Fruit fly (Drosophila melanogaster) whole organism, wandering third instar larva: ENCODE measurements around the gene CG17855.
A peak's percentile ranks its signal among the peaks of the same experiment; 100 is the strongest.

ENCODE experiments used
- Abd-B ChIP-seq: fragments of >200 bp; optimal IDR thresholded peaks from 2 replicates; lab custom pipeline; 2017; ENCODE audit warnings: missing biosample characterization, missing genetic modification characterization
- CG32264 ChIP-seq: fragments of 200-800 bp; sonication (Bioruptor generic); optimal IDR thresholded peaks from 2 replicates; lab custom pipeline; 2016; ENCODE audit warnings: missing biosample characterization, missing genetic modification characterization
- CG9705 ChIP-seq: fragments of 200-800 bp; sonication (Bioruptor generic); optimal IDR thresholded peaks from 2 replicates; lab custom pipeline; 2018; ENCODE audit warnings: missing biosample characterization, mild to moderate bottlenecking, missing genetic modification characterization
- CrebA ChIP-seq: fragments of 200-800 bp; sonication (Bioruptor generic); optimal IDR thresholded peaks from 2 replicates; lab custom pipeline; 2016; ENCODE audit warnings: missing biosample characterization, mild to moderate bottlenecking, missing genetic modification characterization, borderline replicate concordance
- Dfd ChIP-seq: fragments of >200 bp; optimal IDR thresholded peaks from 2 replicates; lab custom pipeline; 2017; ENCODE audit warnings: missing biosample characterization, missing genetic modification characterization
- Dif ChIP-seq: fragments of 200-275, 200-300 bp; sonication (Bioruptor generic); optimal IDR thresholded peaks from 2 replicates; lab custom pipeline; 2018; ENCODE audit warnings: missing biosample characterization, missing genetic modification characterization; ENCODE audit not compliant: partially characterized antibody
- GATAd ChIP-seq: sonication (Bioruptor generic); optimal IDR thresholded peaks from 2 replicates; lab custom pipeline; 2016; ENCODE audit warnings: missing biosample characterization, missing genetic modification characterization
- HLH106 ChIP-seq: fragments of 200-800 bp; optimal IDR thresholded peaks from 3 replicates; lab custom pipeline; 2019; ENCODE audit warnings: missing biosample characterization, mild to moderate bottlenecking, missing genetic modification characterization, moderate library complexity
- Hnf4 ChIP-seq: fragments of 200-800 bp; sonication (Bioruptor generic); optimal IDR thresholded peaks from 2 replicates; lab custom pipeline; 2016; ENCODE audit warnings: missing biosample characterization, mild to moderate bottlenecking, missing genetic modification characterization
- Hr78 ChIP-seq: fragments of >200 bp; optimal IDR thresholded peaks from 2 replicates; lab custom pipeline; 2017; ENCODE audit warnings: missing biosample characterization, missing genetic modification characterization
- Hr83 ChIP-seq: fragments of 200-300 bp; sonication (Bioruptor generic); optimal IDR thresholded peaks from 2 replicates; lab custom pipeline; 2016; ENCODE audit warnings: missing biosample characterization, mild to moderate bottlenecking, missing genetic modification characterization, moderate library complexity; ENCODE audit not compliant: poor library complexity, severe bottlenecking
- Jra ChIP-seq: sonication (Bioruptor generic); optimal IDR thresholded peaks from 2 replicates; lab custom pipeline; 2016; ENCODE audit warnings: missing biosample characterization, missing genetic modification characterization
- Mio ChIP-seq: sonication (Bioruptor generic); optimal IDR thresholded peaks from 2 replicates; lab custom pipeline; 2016; ENCODE audit warnings: missing biosample characterization, missing genetic modification characterization
- Myc ChIP-seq: fragments of >200 bp; optimal IDR thresholded peaks from 2 replicates; lab custom pipeline; 2017
- N ChIP-seq: fragments of >200 bp; optimal IDR thresholded peaks from 2 replicates; lab custom pipeline; 2018; ENCODE audit warnings: missing biosample characterization, missing external identifiers, missing genetic modification characterization
- OdsH ChIP-seq: fragments of 200-800 bp; sonication (Bioruptor generic); optimal IDR thresholded peaks from 2 replicates; lab custom pipeline; 2016; ENCODE audit warnings: missing biosample characterization, mild to moderate bottlenecking, missing genetic modification characterization
- Rel ChIP-seq, 2 experiments: fragments of 200-800 bp; sonication (Bioruptor generic) in 1 of 2; optimal IDR thresholded peaks; 2 replicates in 1 of 2; 3 replicates in 1 of 2; lab custom pipeline; 2016 to 2019; ENCODE audit warnings: mild to moderate bottlenecking in 2 of 2, missing biosample characterization in 2 of 2, missing genetic modification characterization in 2 of 2, moderate library complexity in 1 of 2
- Sp1 ChIP-seq: fragments of 200-800 bp; sonication (Bioruptor generic); optimal IDR thresholded peaks from 3 replicates; lab custom pipeline; 2019; ENCODE audit warnings: missing biosample characterization, mild to moderate bottlenecking, missing genetic modification characterization, moderate library complexity
- Vsx2 ChIP-seq: fragments of 200-300, 225-300 bp; sonication (Bioruptor generic); optimal IDR thresholded peaks from 2 replicates; lab custom pipeline; 2018; ENCODE audit warnings: missing biosample characterization, missing genetic modification characterization; ENCODE audit not compliant: partially characterized antibody
- br ChIP-seq: fragments of 200-800 bp; sonication (Bioruptor generic); optimal IDR thresholded peaks from 2 replicates; lab custom pipeline; 2016; ENCODE audit warnings: missing biosample characterization, missing genetic modification characterization
- brk ChIP-seq: fragments of 200-800 bp; sonication (Bioruptor generic); optimal IDR thresholded peaks from 2 replicates; lab custom pipeline; 2016; ENCODE audit warnings: missing biosample characterization, mild to moderate bottlenecking, missing genetic modification characterization
- dl ChIP-seq, 2 experiments: fragments of 175-275, 200-275 bp in 1 of 2; fragments of 200-275 bp in 1 of 2; sonication (Bioruptor generic); optimal IDR thresholded peaks; lab custom pipeline; 2018; ENCODE audit warnings: mild to moderate bottlenecking in 2 of 2, missing biosample characterization in 2 of 2, missing genetic modification characterization in 2 of 2, moderate library complexity in 2 of 2; ENCODE audit not compliant: partially characterized antibody in 2 of 2, insufficient read depth in 1 of 2
- dmrt93B ChIP-seq: fragments of 200-800 bp; sonication (Bioruptor generic); optimal IDR thresholded peaks from 2 replicates; lab custom pipeline; 2018; ENCODE audit warnings: missing biosample characterization, mild to moderate bottlenecking, missing genetic modification characterization
- dsf ChIP-seq: sonication (Bioruptor generic); optimal IDR thresholded peaks from 2 replicates; lab custom pipeline; 2016; ENCODE audit warnings: missing biosample characterization, missing genetic modification characterization, borderline replicate concordance
- ey ChIP-seq: fragments of 200-800 bp; sonication (Bioruptor generic); optimal IDR thresholded peaks from 2 replicates; lab custom pipeline; 2016; ENCODE audit warnings: missing biosample characterization, missing genetic modification characterization
- foxo ChIP-seq, 2 experiments: fragments of 200-800 bp; sonication (Bioruptor generic); optimal IDR thresholded peaks; 2 replicates in 1 of 2; 3 replicates in 1 of 2; lab custom pipeline; 2016 to 2017; ENCODE audit warnings: missing biosample characterization in 2 of 2, missing genetic modification characterization in 2 of 2
- fru ChIP-seq: fragments of 200-800 bp; sonication (Bioruptor generic); optimal IDR thresholded peaks from 3 replicates; lab custom pipeline; 2016; ENCODE audit warnings: missing biosample characterization, mild to moderate bottlenecking, missing genetic modification characterization
- h ChIP-seq: fragments of 200-800 bp; sonication (Bioruptor generic); optimal IDR thresholded peaks from 3 replicates; lab custom pipeline; 2016; ENCODE audit warnings: missing biosample characterization, mild to moderate bottlenecking, missing genetic modification characterization
- jim ChIP-seq: fragments of 175-275, 200-325 bp; sonication (Bioruptor generic); optimal IDR thresholded peaks from 2 replicates; lab custom pipeline; 2016; ENCODE audit warnings: missing biosample characterization, mild to moderate bottlenecking, missing genetic modification characterization
- lola ChIP-seq: fragments of >200 bp; optimal IDR thresholded peaks from 2 replicates; lab custom pipeline; 2017; ENCODE audit warnings: missing biosample characterization, missing genetic modification characterization
- pan ChIP-seq: fragments of >200 bp; optimal IDR thresholded peaks from 2 replicates; lab custom pipeline; 2017
- psq ChIP-seq: fragments of 200-800 bp; sonication (Bioruptor generic); optimal IDR thresholded peaks from 3 replicates; lab custom pipeline; 2017; ENCODE audit warnings: missing biosample characterization, mild to moderate bottlenecking, missing genetic modification characterization, moderate library complexity
- rgr ChIP-seq: fragments of 200-800 bp; sonication (Bioruptor generic); optimal IDR thresholded peaks from 3 replicates; lab custom pipeline; 2016; ENCODE audit warnings: missing biosample characterization, mild to moderate bottlenecking, missing genetic modification characterization
- sage ChIP-seq: fragments of 200-800 bp; sonication (Bioruptor generic); optimal IDR thresholded peaks from 2 replicates; lab custom pipeline; 2016; ENCODE audit warnings: missing biosample characterization, mild to moderate bottlenecking, missing genetic modification characterization
- sv ChIP-seq: fragments of 200-800 bp; sonication (Bioruptor generic); optimal IDR thresholded peaks from 3 replicates; lab custom pipeline; 2016; ENCODE audit warnings: missing biosample characterization, missing genetic modification characterization
- tai ChIP-seq: sonication (Bioruptor generic); optimal IDR thresholded peaks from 2 replicates; lab custom pipeline; 2016; ENCODE audit warnings: missing biosample characterization, missing genetic modification characterization
- usp ChIP-seq: fragments of >200 bp; optimal IDR thresholded peaks from 2 replicates; lab custom pipeline; 2017; ENCODE audit warnings: missing biosample characterization, missing genetic modification characterization

The CG17855 gene

DNA sequence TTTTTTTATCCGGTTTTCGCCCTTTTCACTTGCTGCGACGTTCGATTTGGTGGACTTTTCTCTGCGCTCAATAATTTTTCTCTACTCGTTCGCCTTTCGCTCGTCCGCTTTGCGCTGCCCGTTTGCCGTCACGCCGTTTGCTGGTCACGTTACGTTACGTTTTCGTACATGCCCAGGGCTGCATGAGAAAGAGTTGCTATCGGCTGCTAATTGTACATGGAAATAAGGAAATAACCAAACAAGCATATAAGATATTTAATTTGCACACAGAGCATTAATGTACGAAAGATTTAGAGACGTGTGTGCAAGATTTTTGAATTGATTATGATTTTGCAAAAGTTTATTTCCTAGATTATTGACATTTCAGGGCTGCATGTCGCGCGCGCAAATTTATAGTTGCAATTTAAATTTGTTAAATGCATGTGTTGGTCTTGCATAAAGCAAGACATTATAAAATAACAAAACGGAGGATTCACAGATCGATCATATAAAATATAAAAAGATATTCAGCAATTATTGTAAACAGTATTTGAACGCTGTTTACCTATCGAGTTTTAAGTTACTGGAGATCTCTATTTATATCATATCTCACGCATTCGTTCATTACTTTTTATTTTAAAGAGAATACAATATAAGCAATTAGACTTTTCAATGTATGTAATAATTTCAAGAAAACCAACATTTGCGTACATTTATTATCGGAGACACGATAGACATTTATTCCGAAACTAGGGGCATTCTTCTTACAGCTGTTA is 45.5 kb upstream of the CG17855 start, which contains the start of gene Gdi (continued):
- TF ChIP-seq GATAd (no peak), HLH106 (peak; percentile 51)

DNA sequence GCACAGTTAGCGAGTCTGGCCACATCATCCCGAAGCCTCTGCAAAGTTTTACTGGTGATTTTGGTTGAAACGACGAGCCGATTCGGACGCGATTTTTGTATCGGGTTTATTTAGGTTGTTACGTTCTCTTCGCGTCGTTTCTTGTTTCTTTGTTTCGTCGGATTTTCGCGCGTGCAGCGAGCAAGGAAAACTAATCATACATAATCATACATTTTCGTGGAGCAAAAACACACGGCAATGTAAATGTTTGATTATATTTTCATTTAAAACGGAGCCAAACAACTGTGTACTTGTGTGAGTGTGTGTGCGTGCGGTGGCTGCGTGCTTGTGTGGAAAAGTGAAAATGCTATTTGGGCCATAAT is 44.9 kb upstream of the CG17855 start, which contains the start of gene CG33298:
TSS of gene CG33298 (plus strand) at position 57 of the 362 bp plus-strand sequence.
- TF ChIP-seq HLH106 (no peak), Hnf4 (peak; percentile 24), rgr (GFP tag; lab: Kevin White, UChicago) (peak; percentile 2), dl (GFP tag; optimal IDR thresholded peaks at IDR 0.05; lab: Kevin White, UChicago; ENCODE audit: insufficient read depth in 1 of 2, partially characterized antibody in 2 of 2) (no peak), N (no peak), jim (GFP tag; lab: Kevin White, UChicago) (no peak), br (GFP tag; lab: Kevin White, UChicago) (no peak), sage (GFP tag; lab: Kevin White, UChicago) (no peak), CG9705 (GFP tag; lab: Kevin White, UChicago) (no peak), tai (no peak), usp (no peak), psq (GFP tag; lab: Kevin White, UChicago) (no peak), Jra (GFP tag; lab: Kevin White, UChicago) (no peak), foxo (GFP tag; optimal IDR thresholded peaks at IDR 0.05; lab: Kevin White, UChicago) (no peak), Rel (GFP tag; optimal IDR thresholded peaks at IDR 0.05; lab: Kevin White, UChicago) (no peak), Rel (tag; optimal IDR thresholded peaks at IDR 0.05; lab: Kevin White, UChicago) (peak; percentile 89), dsf (GFP tag; lab: Kevin White, UChicago) (no peak), h (peak; percentile 36), lola (GFP tag; lab: Kevin White, UChicago) (no peak), OdsH (no peak), ey (no peak), Sp1 (GFP tag; lab: Kevin White, UChicago) (no peak), Mio (GFP tag; lab: Kevin White, UChicago) (no peak), fru (GFP tag; lab: Kevin White, UChicago) (no peak), brk (GFP tag; lab: Kevin White, UChicago) (no peak), Dif (GFP tag; lab: Kevin White, UChicago) (no peak)

DNA sequence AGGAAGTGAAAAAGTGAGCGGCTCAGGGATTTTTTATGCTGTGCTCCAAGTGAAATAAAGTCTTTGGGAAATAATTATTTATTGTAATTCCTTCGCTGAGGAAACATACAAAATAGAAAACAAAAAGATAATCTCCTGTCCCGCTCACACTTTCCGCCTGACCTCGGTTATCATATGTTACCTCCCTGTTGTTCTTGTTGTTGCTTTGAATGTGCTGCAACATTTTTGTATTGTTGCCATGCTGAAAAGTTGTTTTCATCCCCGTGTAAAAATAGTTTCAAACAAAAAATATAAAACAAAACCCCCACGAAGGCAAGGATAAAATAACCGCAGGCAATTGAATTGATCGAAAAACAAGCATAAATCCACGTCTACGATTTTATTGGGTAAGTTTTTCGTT is 44.5 kb upstream of the CG17855 start:
- no peak for TF ChIP-seq Jra (GFP tag; lab: Kevin White, UChicago)
- TF ChIP-seq Hnf4 = no peak
- no peak for TF ChIP-seq Hr78 (GFP tag; lab: Kevin White, UChicago)
- no peak for TF ChIP-seq OdsH
- no peak for TF ChIP-seq foxo (GFP tag; optimal IDR thresholded peaks at IDR 0.05; lab: Kevin White, UChicago)
- TF ChIP-seq CrebA (GFP tag; lab: Kevin White, UChicago) = no peak
- TF ChIP-seq CG32264 (GFP tag; lab: Kevin White, UChicago) = no peak
- no peak for TF ChIP-seq br (GFP tag; lab: Kevin White, UChicago)
- TF ChIP-seq Mio (GFP tag; lab: Kevin White, UChicago) = no peak

DNA sequence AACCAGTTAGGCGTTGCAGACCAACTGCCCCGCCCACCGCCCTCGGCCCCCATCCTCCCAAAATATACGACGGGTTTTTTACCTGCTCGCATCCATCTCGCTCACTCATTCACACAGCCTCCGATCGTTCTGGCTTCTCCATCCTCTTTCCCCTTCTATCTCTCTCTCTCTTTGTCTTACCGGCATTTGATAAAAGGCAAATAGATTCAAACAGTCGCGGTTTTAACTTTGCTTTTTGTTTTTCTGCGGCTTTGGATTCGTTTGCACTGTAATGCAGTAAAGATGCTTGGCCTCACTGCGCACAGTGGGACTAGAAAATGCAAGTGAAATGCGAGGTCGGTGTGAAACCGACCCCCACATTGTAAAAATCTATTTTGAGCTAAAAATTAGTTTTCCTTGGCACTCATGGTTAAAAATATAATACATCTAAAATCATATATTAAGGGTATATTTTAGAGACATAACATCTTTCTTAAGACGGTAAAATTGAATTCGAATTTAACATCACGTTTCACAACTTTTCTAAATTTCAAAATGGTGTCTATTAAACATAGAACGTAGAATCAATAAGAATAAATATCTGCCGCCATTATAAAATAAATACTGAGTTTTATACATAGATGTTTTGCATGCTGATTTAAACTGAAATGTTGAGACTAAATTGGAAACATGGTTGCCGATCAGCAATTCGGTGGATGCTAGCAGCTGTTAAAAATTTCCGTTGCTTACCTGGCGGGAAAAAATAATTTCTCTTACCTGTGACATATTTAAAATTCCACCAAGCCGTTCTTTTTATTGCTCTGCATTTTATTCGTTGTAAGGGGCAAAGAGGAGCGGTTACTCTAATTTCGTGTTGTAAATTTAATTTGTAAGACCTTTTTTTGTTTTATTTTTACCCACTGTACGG is 43.7 kb upstream of the CG17855 start:
- no peak for TF ChIP-seq lola (GFP tag; lab: Kevin White, UChicago)
- no peak for TF ChIP-seq CrebA (GFP tag; lab: Kevin White, UChicago)
- no peak for TF ChIP-seq Mio (GFP tag; lab: Kevin White, UChicago)
- TF ChIP-seq dsf (GFP tag; lab: Kevin White, UChicago) = no peak
- TF ChIP-seq Dfd = no peak
- TF ChIP-seq dmrt93B (GFP tag; lab: Kevin White, UChicago) = peak; percentile 11
- no peak for TF ChIP-seq GATAd
- TF ChIP-seq Hr78 (GFP tag; lab: Kevin White, UChicago) = no peak
- no peak for TF ChIP-seq tai
- TF ChIP-seq fru (GFP tag; lab: Kevin White, UChicago) = peak; percentile 57
- peak; percentile 1 for TF ChIP-seq br (GFP tag; lab: Kevin White, UChicago)
- peak; percentile 58 for TF ChIP-seq Hnf4
- TF ChIP-seq Vsx2 = peak; percentile 61
- TF ChIP-seq ey = peak; percentile 28
- peak; percentile 42 for TF ChIP-seq HLH106
- no peak for TF ChIP-seq CG9705 (GFP tag; lab: Kevin White, UChicago)
- TF ChIP-seq N = no peak
- no peak for TF ChIP-seq OdsH
- TF ChIP-seq psq (GFP tag; lab: Kevin White, UChicago) = peak; percentile 64
- no peak for TF ChIP-seq pan
- no peak for TF ChIP-seq brk (GFP tag; lab: Kevin White, UChicago)
- TF ChIP-seq foxo (GFP tag; optimal IDR thresholded peaks at IDR 0.05; lab: Kevin White, UChicago) = peak in 1 of 2 experiments; percentile 62
- no peak for TF ChIP-seq sage (GFP tag; lab: Kevin White, UChicago)
- peak; percentile 29 for TF ChIP-seq CG32264 (GFP tag; lab: Kevin White, UChicago)
- no peak for TF ChIP-seq Myc (lab: Kevin White, UChicago)
- no peak for TF ChIP-seq Rel (GFP tag; optimal IDR thresholded peaks at IDR 0.05; lab: Kevin White, UChicago)
- peak; percentile 80 for TF ChIP-seq Rel (tag; optimal IDR thresholded peaks at IDR 0.05; lab: Kevin White, UChicago)
- no peak for TF ChIP-seq Abd-B (GFP tag; lab: Kevin White, UChicago)
- no peak for TF ChIP-seq sv
- TF ChIP-seq Hr83 (GFP tag; lab: Kevin White, UChicago) = peak; percentile 71
